Fruit fly (Drosophila melanogaster) whole organism, prepupa: Measurements from ENCODE around the gene CG31068.
A peak's percentile ranks its signal among the peaks of the same experiment; 100 is the strongest.

Experiments used
- CG10631 ChIP-seq: fragments of 200-800 bp; sonication (Bioruptor generic); optimal IDR thresholded peaks from 2 replicates; lab custom pipeline; 2016; ENCODE audit warnings: missing biosample characterization, missing genetic modification characterization
- CG10669 ChIP-seq: fragments of 200-800 bp; sonication (Bioruptor generic); optimal IDR thresholded peaks from 3 replicates; lab custom pipeline; 2018; ENCODE audit warnings: missing biosample characterization, mild to moderate bottlenecking, missing genetic modification characterization, moderate library complexity
- CG1621 ChIP-seq: fragments of 200-800 bp; sonication (Bioruptor generic); optimal IDR thresholded peaks from 3 replicates; lab custom pipeline; 2018; ENCODE audit warnings: missing biosample characterization, mild to moderate bottlenecking, missing genetic modification characterization
- CG31627 ChIP-seq: fragments of 200-800 bp; sonication (Bioruptor generic); optimal IDR thresholded peaks from 3 replicates; lab custom pipeline; 2016; ENCODE audit warnings: missing biosample characterization, missing genetic modification characterization
- CG6808 ChIP-seq: fragments of 200-800 bp; sonication (Bioruptor generic); optimal IDR thresholded peaks from 3 replicates; lab custom pipeline; 2017; ENCODE audit warnings: missing biosample characterization, missing genetic modification characterization, mild to moderate bottlenecking, moderate library complexity, missing genetic modification reagents
- Hr38 ChIP-seq: sonication (Bioruptor generic); optimal IDR thresholded peaks from 2 replicates; lab custom pipeline; 2016; ENCODE audit warnings: missing biosample characterization, missing genetic modification characterization
- esn ChIP-seq: fragments of 200-800 bp; sonication (Bioruptor generic); optimal IDR thresholded peaks from 2 replicates; lab custom pipeline; 2016; ENCODE audit warnings: missing biosample characterization, mild to moderate bottlenecking, missing genetic modification characterization, moderate library complexity
- fd59A ChIP-seq: fragments of 200-800 bp; sonication (Bioruptor generic); optimal IDR thresholded peaks from 2 replicates; lab custom pipeline; 2017; ENCODE audit warnings: missing biosample characterization, mild to moderate bottlenecking, missing genetic modification characterization, missing genetic modification reagents
- pdm3 ChIP-seq: fragments of 200-800 bp; sonication (Bioruptor generic); optimal IDR thresholded peaks from 3 replicates; lab custom pipeline; 2016; ENCODE audit warnings: missing biosample characterization, missing genetic modification characterization

DNA sequence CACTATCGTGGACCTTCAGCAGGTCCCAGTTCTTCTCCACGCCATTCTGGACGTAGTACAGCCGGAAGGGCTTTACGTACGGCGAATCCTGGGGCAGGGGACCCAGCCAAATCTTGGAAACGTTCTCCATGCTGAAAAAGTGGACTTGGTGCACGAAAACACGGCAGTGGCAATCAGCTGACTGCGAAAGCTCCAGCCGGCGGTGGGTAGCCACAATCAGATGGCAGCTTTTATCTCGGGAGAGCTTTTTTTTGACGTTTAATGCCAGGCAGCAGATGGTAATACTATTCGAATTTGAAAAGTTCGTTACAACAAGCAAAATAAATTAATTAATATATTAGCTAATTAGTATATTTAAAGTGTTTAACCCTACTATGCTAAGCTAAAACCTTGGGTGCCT lies 5.2 kb upstream of the CG31068 start, which contains the start of gene CG42813:
- peak; percentile 32 for TF ChIP-seq CG1621 (tag; lab: Kevin White, UChicago)
- TF ChIP-seq CG10631 (GFP tag; lab: Kevin White, UChicago): no peak
- TF ChIP-seq CG10669 (GFP tag; lab: Kevin White, UChicago): no peak
- no peak for TF ChIP-seq CG6808 (GFP tag; lab: Kevin White, UChicago)
- no peak for TF ChIP-seq Hr38
- TF ChIP-seq esn (GFP tag; lab: Kevin White, UChicago): no peak
- no peak for TF ChIP-seq CG31627 (GFP tag; lab: Kevin White, UChicago)
- no peak for TF ChIP-seq fd59A (GFP tag; lab: Kevin White, UChicago)
- TF ChIP-seq pdm3: no peak
